Fruit fly (Drosophila melanogaster): ENCODE results near the gene CG16820.

Gene CG16820

dm6 chr2L:13290276-13291065 is 44.4 kb downstream of the CG16820 start (continued):
- peak; percentile 81 for TF ChIP-seq CG42726 (GFP tag; IDR thresholded peaks at IDR 0.05; ENCODE audit: partially characterized antibody)
- TF ChIP-seq HLH4C (GFP tag; IDR thresholded peaks at IDR 0.05; ENCODE audit: partially characterized antibody) = peak; percentile 52; the same call in 1 of the 3 replicates
- TF ChIP-seq Max (GFP tag; optimal IDR thresholded peaks at IDR 0.05) = peak; percentile 53
- peak; percentile 71 for TF ChIP-seq CG7928 (GFP tag; optimal IDR thresholded peaks at IDR 0.05)
- peak; percentile 11 for TF ChIP-seq CG13624 (GFP tag; optimal IDR thresholded peaks at IDR 0.05)
- peak; percentile 66 for TF ChIP-seq CG11696 (GFP tag; IDR thresholded peaks at IDR 0.05)
- TF ChIP-seq Meics (GFP tag; optimal IDR thresholded peaks at IDR 0.05) = peak; percentile 86
- TF ChIP-seq stc (GFP tag; IDR thresholded peaks at IDR 0.05) = no peak; the same call in 1 of the 2 replicates
- peak; percentile 83 for TF ChIP-seq gcm (GFP tag; optimal IDR thresholded peaks at IDR 0.05)
- peak; percentile 50 for TF ChIP-seq Atf3 (GFP tag; optimal IDR thresholded peaks at IDR 0.05)
- TF ChIP-seq TFAM (GFP tag; optimal IDR thresholded peaks at IDR 0.05) = no peak
- peak; percentile 97 for TF ChIP-seq Jarid2 (GFP tag; optimal IDR thresholded peaks at IDR 0.05)
- TF ChIP-seq CG14710 (tag; optimal IDR thresholded peaks at IDR 0.05) = no peak
- peak; percentile 67 for TF ChIP-seq Nf-YB (GFP tag; optimal IDR thresholded peaks at IDR 0.05)
- no peak for TF ChIP-seq nmo (GFP tag; optimal IDR thresholded peaks at IDR 0.05)
- no peak for TF ChIP-seq CG32772 (GFP tag; IDR thresholded peaks at IDR 0.05)
- TF ChIP-seq CG4707 (GFP tag; optimal IDR thresholded peaks at IDR 0.05) = peak; percentile 73
- TF ChIP-seq dm (GFP tag; optimal IDR thresholded peaks at IDR 0.05) = peak; percentile 42
- TF ChIP-seq CG12236 (GFP tag; optimal IDR thresholded peaks at IDR 0.05) = peak; percentile 73
- TF ChIP-seq Ada2b (GFP tag; IDR thresholded peaks at IDR 0.05) = no peak
- no peak for TF ChIP-seq vfl (GFP tag; optimal IDR thresholded peaks at IDR 0.05)
- TF ChIP-seq sima (GFP tag; optimal IDR thresholded peaks at IDR 0.05) = no peak
- peak; percentile 84 for TF ChIP-seq caup (GFP tag; optimal IDR thresholded peaks at IDR 0.05; ENCODE audit: severe bottlenecking)
- TF ChIP-seq z (GFP tag; IDR thresholded peaks at IDR 0.05) = peak; percentile 47; the same call in 2 of the 3 replicates
- TF ChIP-seq HLHmδ (GFP tag; optimal IDR thresholded peaks at IDR 0.05) = peak; percentile 53
- peak; percentile 64 for TF ChIP-seq CG11398 (GFP tag; optimal IDR thresholded peaks at IDR 0.05)
- no peak for TF ChIP-seq CG4617 (GFP tag; optimal IDR thresholded peaks at IDR 0.05; ENCODE audit: borderline replicate concordance)
- peak; percentile 90 for TF ChIP-seq CG10431 (GFP tag; optimal IDR thresholded peaks at IDR 0.05)
- peak; percentile 46 for TF ChIP-seq CG32532 (GFP tag; IDR thresholded peaks at IDR 0.05)
- no peak for TF ChIP-seq sisA (GFP tag; IDR thresholded peaks at IDR 0.05)
- no peak for TF ChIP-seq CG15479 (GFP tag; optimal IDR thresholded peaks at IDR 0.05)
- TF ChIP-seq CG8924 (tag; optimal IDR thresholded peaks at IDR 0.05) = peak; percentile 74
- no peak for TF ChIP-seq CG12942 (GFP tag; optimal IDR thresholded peaks at IDR 0.05)
- peak; percentile 83; the same call in 1 of the 3 replicates for TF ChIP-seq CG34422 (GFP tag; IDR thresholded peaks at IDR 0.05)
- no peak for TF ChIP-seq ab (GFP tag; optimal IDR thresholded peaks at IDR 0.05)
- peak; percentile 29 for TF ChIP-seq ems (GFP tag; optimal IDR thresholded peaks at IDR 0.05)
- TF ChIP-seq dysf (GFP tag; IDR thresholded peaks at IDR 0.05) = peak; percentile 64; the same call in 2 of the 3 replicates
- TF ChIP-seq sens-2 (GFP tag; IDR thresholded peaks at IDR 0.05) = peak; percentile 84
- TF ChIP-seq GATAe (GFP tag; conservative IDR thresholded peaks at IDR 0.05) = peak; percentile 65
- TF ChIP-seq Drgx (GFP tag; IDR thresholded peaks at IDR 0.05) = no peak
- TF ChIP-seq run (tag; optimal IDR thresholded peaks at IDR 0.05) = peak; percentile 64
- 0 out of 2 replicates have a peak, but pooled peaks have one; percentile 17 for TF ChIP-seq CG11247 (GFP tag; IDR thresholded peaks at IDR 0.05)
- TF ChIP-seq eyg (GFP tag; optimal IDR thresholded peaks at IDR 0.05) = peak; percentile 72
- TF ChIP-seq tup (GFP tag; optimal IDR thresholded peaks at IDR 0.05) = peak; percentile 69
- no peak for TF ChIP-seq stwl (tag; optimal IDR thresholded peaks at IDR 0.05)
- TF ChIP-seq CG2712 (tag; optimal IDR thresholded peaks at IDR 0.05) = peak; percentile 57
- no peak for TF ChIP-seq CG31224 (GFP tag; IDR thresholded peaks at IDR 0.05)
- peak; percentile 10 for TF ChIP-seq Xbp1 (GFP tag; optimal IDR thresholded peaks at IDR 0.05)
- TF ChIP-seq trem (tag; optimal IDR thresholded peaks at IDR 0.05) = no peak

Measured in whole organism, embryonic.